Fruit fly (Drosophila melanogaster): Measurements from ENCODE around the gene CG5435.

CG5435 gene

DNA sequence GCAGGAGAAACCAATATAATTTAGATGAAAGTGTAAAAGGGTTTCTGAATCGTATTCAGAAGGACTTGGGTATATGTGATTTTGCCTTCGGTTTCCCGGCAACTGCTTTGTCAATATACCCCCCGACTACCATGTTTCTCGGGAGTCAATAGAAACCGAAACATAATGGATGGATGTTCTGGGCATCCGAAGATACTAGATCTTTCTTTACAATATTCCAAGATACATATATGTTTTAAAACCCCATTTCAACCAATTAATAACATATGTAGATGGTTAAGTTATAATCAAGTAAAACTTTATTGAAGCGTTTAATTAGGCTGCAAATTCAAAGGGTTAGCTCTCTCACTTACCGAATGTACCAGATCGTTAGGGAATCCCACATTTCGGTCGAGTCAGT, at the start of gene CG5435:
CG5435 (minus strand) TSS at position 101 of the 400 bp plus-strand sequence.
- TF ChIP-seq Clk (GFP tag; optimal IDR thresholded peaks at IDR 0.05), result no peak
- no peak for TF ChIP-seq CG7045 (GFP tag; optimal IDR thresholded peaks at IDR 0.05)
- no peak for TF ChIP-seq CG11617 (GFP tag; optimal IDR thresholded peaks at IDR 0.05)
- no peak for TF ChIP-seq bab1 (GFP tag; optimal IDR thresholded peaks at IDR 0.05)
- TF ChIP-seq CG33017 (tag; optimal IDR thresholded peaks at IDR 0.05), result no peak
- no peak for TF ChIP-seq CG12768 (GFP tag; optimal IDR thresholded peaks at IDR 0.05)
- TF ChIP-seq Hr96 (GFP tag; optimal IDR thresholded peaks at IDR 0.05), result no peak
- no peak for TF ChIP-seq ovo (GFP tag; optimal IDR thresholded peaks at IDR 0.05)
- TF ChIP-seq CG14711 (tag; optimal IDR thresholded peaks at IDR 0.05), result no peak
- TF ChIP-seq kay (GFP tag; ENCODE audit: borderline replicate concordance), result no peak
- no peak for TF ChIP-seq cic (GFP tag; optimal IDR thresholded peaks at IDR 0.05)
- no peak for TF ChIP-seq CG7101 (tag; optimal IDR thresholded peaks at IDR 0.05)
- TF ChIP-seq CG5204 (GFP tag; optimal IDR thresholded peaks at IDR 0.05), result no peak

DNA sequence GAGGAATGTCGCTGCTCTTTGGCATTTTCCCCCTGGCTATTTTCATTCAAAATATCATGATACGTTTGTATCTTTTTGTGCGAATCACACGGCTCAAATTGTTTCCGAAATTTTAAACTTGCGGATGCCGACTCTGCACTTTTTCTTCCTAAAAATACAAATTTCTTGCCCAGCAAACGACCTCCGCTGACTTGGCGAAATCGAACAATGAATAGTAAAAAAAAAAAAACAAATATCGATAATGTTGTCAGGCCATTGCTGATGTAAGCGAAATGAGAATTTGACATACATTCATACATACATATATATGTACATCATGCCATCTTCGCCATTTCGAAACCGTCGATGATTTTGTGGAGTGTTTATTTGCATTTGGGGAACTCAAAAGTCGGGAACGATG, 49.3 kb upstream of the CG5435 start:
- peak; percentile 98 for TF ChIP-seq tj (GFP tag; optimal IDR thresholded peaks at IDR 0.05)
- no peak for TF ChIP-seq CG14711 (tag; optimal IDR thresholded peaks at IDR 0.05)
- no peak for TF ChIP-seq CG7101 (tag; optimal IDR thresholded peaks at IDR 0.05)
- TF ChIP-seq kay (GFP tag; ENCODE audit: borderline replicate concordance), result no peak
- peak; percentile 6 for TF ChIP-seq bab1 (GFP tag; optimal IDR thresholded peaks at IDR 0.05)
- TF ChIP-seq Hr96 (GFP tag; optimal IDR thresholded peaks at IDR 0.05), result no peak

DNA sequence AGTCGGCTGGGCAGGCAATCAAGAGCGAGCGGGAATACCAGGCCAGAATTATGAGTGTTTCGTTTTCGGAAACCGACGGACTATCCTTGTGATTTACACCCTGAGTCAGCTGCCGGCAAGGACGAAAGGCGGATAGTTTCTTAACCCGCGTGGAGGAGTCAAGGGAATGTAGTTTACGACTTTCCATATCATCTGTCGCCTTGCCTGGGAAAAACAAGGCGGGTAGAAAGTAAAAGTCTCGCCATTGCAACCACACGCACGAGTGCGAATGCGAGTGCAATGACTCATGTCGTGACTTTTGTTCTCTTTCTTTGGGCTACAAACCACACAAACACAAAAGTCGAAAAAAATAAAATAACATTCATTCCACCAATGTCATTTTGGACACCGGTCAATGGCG, 47.8 kb upstream of the CG5435 start:
- no peak for TF ChIP-seq Crg-1 (GFP tag; optimal IDR thresholded peaks at IDR 0.05)
- TF ChIP-seq CG1620 (GFP tag; optimal IDR thresholded peaks at IDR 0.05), result no peak
- TF ChIP-seq Mnt (GFP tag; optimal IDR thresholded peaks at IDR 0.05), result no peak
- no peak for TF ChIP-seq CG33017 (tag; optimal IDR thresholded peaks at IDR 0.05)
- TF ChIP-seq tj (GFP tag; optimal IDR thresholded peaks at IDR 0.05), result no peak
- no peak for TF ChIP-seq CG7045 (GFP tag; optimal IDR thresholded peaks at IDR 0.05)
- TF ChIP-seq CG5204 (GFP tag; optimal IDR thresholded peaks at IDR 0.05), result no peak
- no peak for TF ChIP-seq Clk (GFP tag; optimal IDR thresholded peaks at IDR 0.05)
- TF ChIP-seq bab1 (GFP tag; optimal IDR thresholded peaks at IDR 0.05), result no peak
- no peak for TF ChIP-seq Hr96 (GFP tag; optimal IDR thresholded peaks at IDR 0.05)
- no peak for TF ChIP-seq toe (GFP tag; optimal IDR thresholded peaks at IDR 0.05)
- no peak for TF ChIP-seq cic (GFP tag; optimal IDR thresholded peaks at IDR 0.05)
- no peak for TF ChIP-seq ovo (GFP tag; optimal IDR thresholded peaks at IDR 0.05)
- TF ChIP-seq CG14711 (tag; optimal IDR thresholded peaks at IDR 0.05), result no peak
- no peak for TF ChIP-seq cnc (optimal IDR thresholded peaks at IDR 0.05)
- TF ChIP-seq CG11617 (GFP tag; optimal IDR thresholded peaks at IDR 0.05), result no peak
- TF ChIP-seq CG12768 (GFP tag; optimal IDR thresholded peaks at IDR 0.05), result no peak
- no peak for TF ChIP-seq pad (GFP tag; optimal IDR thresholded peaks at IDR 0.05)
- TF ChIP-seq kay (GFP tag; ENCODE audit: borderline replicate concordance), result no peak
- no peak for TF ChIP-seq CG7101 (tag; optimal IDR thresholded peaks at IDR 0.05)

DNA sequence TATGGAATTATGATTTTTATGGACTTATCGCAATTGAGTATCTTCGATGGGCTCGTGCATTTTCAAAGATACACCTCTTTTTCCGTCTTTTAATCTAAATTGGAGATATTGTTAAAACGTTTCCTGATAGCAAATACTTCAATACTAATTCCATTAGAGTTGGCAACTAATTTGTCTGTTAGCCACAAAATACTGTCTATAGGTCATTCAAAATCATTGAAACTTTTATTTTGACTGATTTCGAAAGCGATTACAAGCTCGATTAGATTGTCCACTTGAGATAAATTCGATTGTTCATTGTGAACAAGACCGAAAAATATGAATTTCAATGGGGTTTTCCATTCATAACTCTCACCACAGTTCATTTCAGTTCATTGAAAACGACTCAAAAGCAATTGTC, 45.4 kb upstream of the CG5435 start:
- TF ChIP-seq CG5204 (GFP tag; optimal IDR thresholded peaks at IDR 0.05), result no peak
- TF ChIP-seq Clk (GFP tag; optimal IDR thresholded peaks at IDR 0.05), result no peak
- TF ChIP-seq bab1 (GFP tag; optimal IDR thresholded peaks at IDR 0.05), result no peak
- no peak for TF ChIP-seq kay (GFP tag; ENCODE audit: borderline replicate concordance)
- TF ChIP-seq cic (GFP tag; optimal IDR thresholded peaks at IDR 0.05), result peak; percentile 57
- TF ChIP-seq toe (GFP tag; optimal IDR thresholded peaks at IDR 0.05), result no peak

DNA sequence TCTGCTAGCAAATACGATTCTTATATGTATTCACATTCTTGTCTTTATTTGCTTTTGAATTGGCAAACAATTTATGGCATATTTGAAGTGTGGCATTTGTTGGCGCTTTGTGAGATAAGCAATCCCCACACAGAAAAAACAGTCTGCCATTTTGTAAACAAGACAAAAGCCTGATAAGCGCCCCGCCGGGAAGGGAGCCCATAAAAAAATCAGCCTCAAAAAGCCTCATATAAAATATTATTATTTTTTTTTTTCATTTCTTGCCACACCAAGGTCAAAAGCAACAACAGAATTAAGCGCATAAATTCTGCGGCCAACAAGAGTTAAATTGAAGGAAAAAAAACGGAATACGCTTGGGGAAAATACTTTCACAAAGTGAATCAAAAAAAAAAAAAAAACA, 44.6 kb upstream of the CG5435 start:
- TF ChIP-seq CG7101 (tag; optimal IDR thresholded peaks at IDR 0.05) (peak; percentile 62), ovo (GFP tag; optimal IDR thresholded peaks at IDR 0.05) (peak; percentile 57), Crg-1 (GFP tag; optimal IDR thresholded peaks at IDR 0.05) (peak; percentile 39), CG33017 (tag; optimal IDR thresholded peaks at IDR 0.05) (peak; percentile 67), tj (GFP tag; optimal IDR thresholded peaks at IDR 0.05) (no peak), Hr96 (GFP tag; optimal IDR thresholded peaks at IDR 0.05) (no peak), CG7045 (GFP tag; optimal IDR thresholded peaks at IDR 0.05) (peak; percentile 56), CG14711 (tag; optimal IDR thresholded peaks at IDR 0.05) (peak; percentile 28), CG11617 (GFP tag; optimal IDR thresholded peaks at IDR 0.05) (peak; percentile 58), Clk (GFP tag; optimal IDR thresholded peaks at IDR 0.05) (no peak), CG1620 (GFP tag; optimal IDR thresholded peaks at IDR 0.05) (no peak), pad (GFP tag; optimal IDR thresholded peaks at IDR 0.05) (peak; percentile 37), CG12768 (GFP tag; optimal IDR thresholded peaks at IDR 0.05) (peak; percentile 80), Mnt (GFP tag; optimal IDR thresholded peaks at IDR 0.05) (peak; percentile 49), cic (GFP tag; optimal IDR thresholded peaks at IDR 0.05) (peak; percentile 90), kay (GFP tag; ENCODE audit: borderline replicate concordance) (peak; percentile 89), toe (GFP tag; optimal IDR thresholded peaks at IDR 0.05) (no peak), CG5204 (GFP tag; optimal IDR thresholded peaks at IDR 0.05) (no peak)

DNA sequence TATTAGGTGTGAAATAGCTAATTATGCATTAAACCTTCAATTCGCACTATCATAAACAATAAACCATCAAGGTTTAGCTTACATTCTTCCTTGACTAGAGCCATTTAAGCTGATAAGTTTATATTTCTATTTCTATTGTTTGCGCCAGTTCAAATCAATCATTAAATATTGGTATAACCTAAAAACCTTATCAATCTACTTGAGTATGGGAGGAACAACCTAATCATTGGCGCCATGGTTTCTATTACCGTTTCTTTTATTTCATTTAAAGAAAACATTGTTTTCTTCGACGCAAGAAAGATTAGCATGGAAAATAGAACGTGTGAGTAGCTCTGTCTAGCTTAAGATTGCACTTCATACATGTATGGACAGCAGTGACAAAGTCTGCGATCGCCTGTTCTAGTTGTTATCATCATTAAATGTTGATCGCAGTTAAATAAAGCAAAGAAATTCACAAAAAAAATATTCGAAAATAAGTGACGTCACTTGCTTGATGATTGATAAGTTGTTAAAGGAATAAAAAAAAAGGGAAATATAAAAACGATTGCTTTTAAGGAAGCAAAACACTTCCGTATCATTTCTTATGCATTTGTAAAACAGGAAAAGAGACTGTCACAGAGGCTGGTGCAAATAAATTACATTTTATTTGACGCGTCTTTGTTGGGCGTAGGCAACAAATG, 43.7 kb upstream of the CG5435 start:
- TF ChIP-seq CG1620 (GFP tag; optimal IDR thresholded peaks at IDR 0.05) (no peak), kay (GFP tag; ENCODE audit: borderline replicate concordance) (peak; percentile 68), CG5204 (GFP tag; optimal IDR thresholded peaks at IDR 0.05) (no peak)

DNA sequence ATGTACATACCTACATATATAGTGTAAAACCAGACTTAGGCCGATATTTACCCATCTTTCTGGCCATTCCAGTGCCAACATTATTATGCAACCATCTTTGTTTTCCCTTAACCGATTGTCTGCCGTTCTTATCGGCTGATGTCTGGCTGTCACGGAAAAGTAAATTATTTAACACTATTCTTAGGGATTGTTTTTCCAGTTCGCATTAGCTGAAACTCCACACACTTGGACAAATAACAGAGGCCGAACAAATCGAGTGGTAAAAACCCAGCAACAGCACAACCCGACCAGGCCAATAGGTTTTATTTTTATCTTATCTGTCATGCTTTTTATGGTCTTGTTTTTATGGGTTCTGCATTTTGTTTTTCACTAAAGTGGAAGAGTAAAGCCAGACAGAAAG, 42.9 kb upstream of the CG5435 start:
- no peak for TF ChIP-seq ovo (GFP tag; optimal IDR thresholded peaks at IDR 0.05)
- TF ChIP-seq Hr96 (GFP tag; optimal IDR thresholded peaks at IDR 0.05), result no peak
- TF ChIP-seq CG33017 (tag; optimal IDR thresholded peaks at IDR 0.05), result no peak
- TF ChIP-seq Crg-1 (GFP tag; optimal IDR thresholded peaks at IDR 0.05), result no peak
- TF ChIP-seq CG7101 (tag; optimal IDR thresholded peaks at IDR 0.05), result no peak
- TF ChIP-seq Mnt (GFP tag; optimal IDR thresholded peaks at IDR 0.05), result no peak
- no peak for TF ChIP-seq kay (GFP tag; ENCODE audit: borderline replicate concordance)
- no peak for TF ChIP-seq tj (GFP tag; optimal IDR thresholded peaks at IDR 0.05)

Measured in whole organism, adult.